Worm (Caenorhabditis elegans): Measurements from ENCODE around the gene slcr-46.3.

- TF ChIP-seq elt-3 (tag; optimal IDR thresholded peaks at IDR 0.05) (no peak), fkh-10 (GFP tag; optimal IDR thresholded peaks at IDR 0.05) (no peak), nhr-47 (tag; optimal IDR thresholded peaks at IDR 0.05) (no peak), aha-1 (tag; optimal IDR thresholded peaks at IDR 0.05) (no peak), blmp-1 (tag; optimal IDR thresholded peaks at IDR 0.05) (no peak), lin-13 (GFP tag; optimal IDR thresholded peaks at IDR 0.05) (no peak)
Observed at ce11 chrV:9771311-9771710, 47.4 kb upstream of the slcr-46.3 start.
